Worm (Caenorhabditis elegans) whole organism, L3 larva: Measurements from ENCODE around the gene Y50D4B.4.

Experiments
- ceh-16 ChIP-seq: sonication (generic microtip); optimal IDR thresholded peaks from 2 replicates; lab custom pipeline; 2017; ENCODE audit warnings: missing biosample characterization, missing genetic modification characterization
- ceh-82 ChIP-seq: fragments of 150-350 bp; optimal IDR thresholded peaks from 2 replicates; lab custom pipeline; 2014; ENCODE audit warnings: missing biosample characterization, missing genetic modification characterization
- fos-1 ChIP-seq: fragments of 150-350 bp; optimal IDR thresholded peaks from 2 replicates; lab custom pipeline; 2014; ENCODE audit warnings: missing biosample characterization, missing genetic modification characterization
- mdl-1 ChIP-seq: fragments of 150-350 bp; optimal IDR thresholded peaks from 2 replicates; lab custom pipeline; 2014; ENCODE audit warnings: missing biosample characterization, missing genetic modification characterization
- nhr-11 ChIP-seq: fragments of 150-350 bp; optimal IDR thresholded peaks from 2 replicates; lab custom pipeline; 2014; ENCODE audit warnings: missing biosample characterization, missing genetic modification characterization
- nhr-23 ChIP-seq: fragments of 150-350 bp; optimal IDR thresholded peaks from 2 replicates; lab custom pipeline; 2014; ENCODE audit warnings: missing biosample characterization, missing genetic modification reagents, missing genetic modification characterization
- nhr-25 ChIP-seq: sonication (generic microtip); optimal IDR thresholded peaks from 2 replicates; lab custom pipeline; 2017; ENCODE audit warnings: missing biosample characterization, missing genetic modification characterization
- nhr-77 ChIP-seq: fragments of 150-350 bp; optimal IDR thresholded peaks from 2 replicates; lab custom pipeline; 2014; ENCODE audit warnings: missing biosample characterization, missing genetic modification characterization
- sea-2 ChIP-seq: fragments of 150-350 bp; sonication (generic microtip); optimal IDR thresholded peaks from 4 replicates; lab custom pipeline; 2014; ENCODE audit warnings: missing biosample characterization, missing genetic modification reagents, missing genetic modification characterization
- unc-62 ChIP-seq: fragments of 150-350 bp; sonication (generic microtip); optimal IDR thresholded peaks from 4 replicates; lab custom pipeline; 2014; ENCODE audit warnings: missing biosample characterization, missing genetic modification reagents, missing genetic modification characterization

DNA sequence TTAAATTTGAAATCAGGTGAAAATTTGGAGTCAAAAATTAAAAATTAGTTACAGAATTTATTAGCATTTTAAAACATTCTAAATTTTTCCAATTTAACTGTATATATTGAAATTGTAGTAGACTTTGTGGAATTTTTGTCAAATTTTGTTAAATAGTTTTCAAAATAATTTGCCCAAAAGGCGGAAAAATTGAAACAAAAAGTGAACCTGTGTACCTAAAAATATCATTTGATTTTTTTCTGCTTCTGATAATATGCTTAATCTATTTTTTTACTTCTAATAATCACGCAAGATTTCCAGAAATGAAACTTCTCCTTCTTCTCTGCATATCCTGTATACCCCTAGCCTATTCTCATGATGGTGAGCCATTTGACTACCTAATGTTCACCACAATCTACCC lies 31.2 kb upstream of the Y50D4B.4 start, which contains the start of gene rnst-2:
- TF ChIP-seq ceh-82 (no peak), mdl-1 (tag; lab: Kevin White, UChicago) (no peak), unc-62 (GFP tag; lab: Kevin White, UChicago) (no peak), nhr-23 (no peak), fos-1 (no peak), nhr-11 (tag; lab: Kevin White, UChicago) (no peak), sea-2 (GFP tag; lab: Kevin White, UChicago) (no peak), ceh-16 (tag; lab: Kevin White, UChicago) (no peak), nhr-25 (tag; lab: Kevin White, UChicago) (no peak), nhr-77 (tag; lab: Kevin White, UChicago) (no peak)
